Worm (Caenorhabditis elegans) whole organism, L1 larva: ENCODE data around the gene F35E8.6.

Source experiments
- C04F5.9 ChIP-seq: sonication (generic microtip); optimal IDR thresholded peaks from 2 replicates; lab custom pipeline; 2016; ENCODE audit warnings: missing genetic modification characterization, missing compliant biosample characterization
- C16A3.4 ChIP-seq: fragments of 150-350 bp; optimal IDR thresholded peaks from 2 replicates; lab custom pipeline; 2014; ENCODE audit warnings: missing biosample characterization, missing genetic modification characterization
- F16B12.6 ChIP-seq: fragments of 150-350 bp; optimal IDR thresholded peaks from 2 replicates; lab custom pipeline; 2014; ENCODE audit warnings: missing biosample characterization, missing genetic modification characterization
- Y116A8C.19 ChIP-seq: sonication (generic microtip); optimal IDR thresholded peaks from 2 replicates; lab custom pipeline; 2016; ENCODE audit warnings: missing compliant biosample characterization, missing genetic modification characterization, borderline replicate concordance
- aha-1 ChIP-seq: fragments of 150-350 bp; optimal IDR thresholded peaks from 2 replicates; lab custom pipeline; 2014; ENCODE audit warnings: missing biosample characterization, missing genetic modification characterization
- aly-2 ChIP-seq: fragments of 150-350 bp; optimal IDR thresholded peaks from 2 replicates; lab custom pipeline; 2014; ENCODE audit warnings: missing biosample characterization, missing genetic modification characterization
- ama-1 ChIP-seq: fragments of 150-350 bp; optimal IDR thresholded peaks from 2 replicates; lab custom pipeline; 2014
- blmp-1 ChIP-seq: fragments of 150-350 bp; optimal IDR thresholded peaks from 2 replicates; lab custom pipeline; 2014; ENCODE audit warnings: missing biosample characterization, missing genetic modification characterization
- ceh-63 ChIP-seq: fragments of 200-800 bp; sonication (Bioruptor generic); optimal IDR thresholded peaks from 2 replicates; lab custom pipeline; 2018; ENCODE audit warnings: mild to moderate bottlenecking, missing genetic modification characterization, missing compliant biosample characterization
- ceh-8 ChIP-seq: fragments of 200-800 bp; sonication (Bioruptor generic); optimal IDR thresholded peaks from 2 replicates; lab custom pipeline; 2018; ENCODE audit warnings: mild to moderate bottlenecking, missing genetic modification characterization, moderate library complexity, missing compliant biosample characterization
- ceh-88 ChIP-seq: fragments of 200-800 bp; sonication (Bioruptor generic); IDR thresholded peaks from 2 replicates; pipeline ENCODE4 v1.3.6; 2022; ENCODE audit warnings: missing genetic modification characterization, missing compliant biosample characterization
- ces-1 ChIP-seq: fragments of 150-350 bp; optimal IDR thresholded peaks from 2 replicates; lab custom pipeline; 2014; ENCODE audit warnings: missing biosample characterization, missing genetic modification reagents, missing genetic modification characterization
- dpl-1 ChIP-seq, 3 experiments: fragments of 150-350 bp in 2 of 3; sonication (generic microtip) in 1 of 3; optimal IDR thresholded peaks; 2 replicates each; lab custom pipeline; 2014 to 2017; ENCODE audit warnings: missing biosample characterization in 3 of 3, missing genetic modification characterization in 3 of 3, missing genetic modification reagents in 3 of 3
- egl-13 ChIP-seq: sonication (generic microtip); optimal IDR thresholded peaks from 2 replicates; lab custom pipeline; 2016; ENCODE audit warnings: missing genotype, missing genetic modification reagents, missing genetic modification characterization, missing compliant biosample characterization
- elt-2 ChIP-seq: sonication (generic microtip); optimal IDR thresholded peaks from 2 replicates; lab custom pipeline; 2016; ENCODE audit warnings: missing genetic modification characterization, mild to moderate bottlenecking, inconsistent platforms, missing compliant biosample characterization, missing genetic modification reagents
- elt-3 ChIP-seq, 6 experiments: fragments of 150-350 bp in 1 of 6; sonication (generic microtip); optimal IDR thresholded peaks; 2 replicates each; lab custom pipeline; 2017 to 2018; ENCODE audit warnings: missing biosample characterization in 6 of 6, missing genetic modification characterization in 6 of 6, inconsistent platforms in 1 of 6
- fkh-8 ChIP-seq: sonication (generic microtip); optimal IDR thresholded peaks from 2 replicates; lab custom pipeline; 2016; ENCODE audit warnings: mild to moderate bottlenecking, missing genetic modification characterization, missing compliant biosample characterization
- grh-1 ChIP-seq: fragments of 200-800 bp; sonication (Bioruptor generic); IDR thresholded peaks from 2 replicates; pipeline ENCODE4 v1.3.6; 2022; ENCODE audit warnings: missing genetic modification reagents, missing genetic modification characterization, missing compliant biosample characterization
- hlh-17 ChIP-seq: fragments of 200-800 bp; sonication (Bioruptor generic); optimal IDR thresholded peaks from 2 replicates; lab custom pipeline; 2018; ENCODE audit warnings: missing genetic modification characterization, mild to moderate bottlenecking, missing compliant biosample characterization, moderate library complexity, borderline replicate concordance
- irx-1 ChIP-seq: sonication (generic microtip); optimal IDR thresholded peaks from 2 replicates; lab custom pipeline; 2016; ENCODE audit warnings: missing genetic modification characterization, missing compliant biosample characterization
- isw-1 ChIP-seq: fragments of 200-800 bp; sonication (Bioruptor generic); IDR thresholded peaks from 2 replicates; pipeline ENCODE4 v1.3.6; 2022; ENCODE audit warnings: missing genetic modification characterization, missing compliant biosample characterization
- lin-14 ChIP-seq: fragments of 200-800 bp; sonication (Bioruptor generic); optimal IDR thresholded peaks from 2 replicates; lab custom pipeline; 2018; ENCODE audit warnings: mild to moderate bottlenecking, missing genetic modification characterization, moderate library complexity, missing compliant biosample characterization
- lin-15B ChIP-seq: fragments of 150-350 bp; sonication (generic microtip); optimal IDR thresholded peaks from 3 replicates; lab custom pipeline; 2014; ENCODE audit warnings: missing biosample characterization, missing genetic modification characterization
- lin-35 ChIP-seq, 2 experiments: fragments of 150-350 bp; optimal IDR thresholded peaks; 2 replicates each; lab custom pipeline; 2014; ENCODE audit warnings: missing biosample characterization in 2 of 2, missing genetic modification characterization in 2 of 2, missing genetic modification reagents in 2 of 2
- lin-39 ChIP-seq: fragments of 150-350 bp; optimal IDR thresholded peaks from 2 replicates; lab custom pipeline; 2014; ENCODE audit warnings: missing biosample characterization, missing genetic modification reagents, missing genetic modification characterization
- nhr-11 ChIP-seq: fragments of 150-350 bp; optimal IDR thresholded peaks from 2 replicates; lab custom pipeline; 2014; ENCODE audit warnings: missing biosample characterization, missing genetic modification characterization
- nhr-12 ChIP-seq: sonication (generic microtip); optimal IDR thresholded peaks from 2 replicates; lab custom pipeline; 2017; ENCODE audit warnings: missing biosample characterization, missing genetic modification characterization
- nhr-71 ChIP-seq: sonication (generic microtip); optimal IDR thresholded peaks from 2 replicates; lab custom pipeline; 2016; ENCODE audit warnings: mild to moderate bottlenecking, missing genetic modification characterization, moderate library complexity, missing compliant biosample characterization
- nhr-85 ChIP-seq: sonication (generic microtip); peaks from one replicate; lab custom pipeline; 2016; ENCODE audit warnings: missing genetic modification characterization, inconsistent platforms, missing compliant biosample characterization
- skn-1 ChIP-seq: fragments of 150-350 bp; optimal IDR thresholded peaks from 2 replicates; lab custom pipeline; 2014; ENCODE audit warnings: missing biosample characterization, missing genetic modification characterization
- snpc-4 ChIP-seq: fragments of 150-350 bp; optimal IDR thresholded peaks from 2 replicates; lab custom pipeline; 2014; ENCODE audit warnings: missing biosample characterization, missing genetic modification characterization
- snu-23 ChIP-seq: sonication (generic microtip); optimal IDR thresholded peaks from 2 replicates; lab custom pipeline; 2016; ENCODE audit warnings: missing genetic modification characterization, missing compliant biosample characterization
- sox-4 ChIP-seq: sonication (generic microtip); optimal IDR thresholded peaks from 2 replicates; lab custom pipeline; 2016; ENCODE audit warnings: missing genetic modification characterization, missing compliant biosample characterization
- sptf-1 ChIP-seq: fragments of 150-350 bp; optimal IDR thresholded peaks from 2 replicates; lab custom pipeline; 2014; ENCODE audit warnings: missing biosample characterization, missing genetic modification characterization
- sup-37 ChIP-seq: fragments of 200-800 bp; sonication (Bioruptor generic); optimal IDR thresholded peaks from 2 replicates; lab custom pipeline; 2018; ENCODE audit warnings: mild to moderate bottlenecking, missing genetic modification characterization, missing compliant biosample characterization
- tbx-2 ChIP-seq: sonication (generic microtip); optimal IDR thresholded peaks from 2 replicates; lab custom pipeline; 2016; ENCODE audit warnings: missing genetic modification characterization, missing compliant biosample characterization
- tlp-1 ChIP-seq: fragments of 150-350 bp; optimal IDR thresholded peaks from 2 replicates; lab custom pipeline; 2014; ENCODE audit warnings: missing biosample characterization, missing genetic modification characterization
- unc-130 ChIP-seq: fragments of 150-350 bp; optimal IDR thresholded peaks from 2 replicates; lab custom pipeline; 2017; ENCODE audit warnings: missing biosample characterization, missing genetic modification characterization, inconsistent platforms
- unc-30 ChIP-seq: sonication (generic microtip); optimal IDR thresholded peaks from 2 replicates; lab custom pipeline; 2017; ENCODE audit warnings: missing biosample characterization, missing genetic modification characterization
- unc-86 ChIP-seq: sonication (generic microtip); optimal IDR thresholded peaks from 2 replicates; lab custom pipeline; 2016; ENCODE audit warnings: missing genetic modification characterization, missing compliant biosample characterization
- unc-98 ChIP-seq: fragments of 200-800 bp; sonication (Bioruptor generic); IDR thresholded peaks from 2 replicates; pipeline ENCODE4 v1.3.6; 2022; ENCODE audit warnings: missing genetic modification characterization, missing compliant biosample characterization
- zag-1 ChIP-seq: fragments of 150-350 bp; optimal IDR thresholded peaks from 2 replicates; lab custom pipeline; 2014; ENCODE audit warnings: missing biosample characterization, missing genetic modification characterization
- ztf-4 ChIP-seq: fragments of 150-350 bp; optimal IDR thresholded peaks from 2 replicates; lab custom pipeline; 2014; ENCODE audit warnings: missing biosample characterization, missing genetic modification characterization

Gene F35E8.6

DNA sequence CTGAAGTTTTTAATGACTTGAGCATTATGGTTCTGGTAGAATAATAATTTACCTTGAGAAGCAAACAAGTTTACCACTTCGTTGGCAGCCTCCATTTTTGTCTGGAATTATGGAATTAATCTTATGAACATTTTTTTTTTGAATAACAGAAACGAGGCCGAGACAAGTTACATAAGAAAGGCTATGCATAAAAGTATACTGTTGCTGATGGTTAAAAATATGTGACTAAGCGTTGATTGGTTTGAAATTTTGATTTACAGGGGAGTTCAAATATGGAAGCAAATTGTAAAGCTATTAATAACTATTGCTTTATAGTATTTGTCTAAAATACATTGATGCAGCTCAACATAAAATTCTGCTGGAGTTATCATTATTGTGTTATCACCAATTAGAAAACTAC is 23.2 kb upstream of the F35E8.6 start, which contains the start of gene cgt-1:
TSS of gene cgt-1 (minus strand) at position 101 of the 400 bp plus-strand sequence.
- no peak for TF ChIP-seq unc-86 (tag; lab: Kevin White, UChicago)
- no peak for TF ChIP-seq fkh-8
- peak; percentile 24 for TF ChIP-seq elt-2 (tag; lab: Kevin White, UChicago)
- TF ChIP-seq ces-1, result no peak

DNA sequence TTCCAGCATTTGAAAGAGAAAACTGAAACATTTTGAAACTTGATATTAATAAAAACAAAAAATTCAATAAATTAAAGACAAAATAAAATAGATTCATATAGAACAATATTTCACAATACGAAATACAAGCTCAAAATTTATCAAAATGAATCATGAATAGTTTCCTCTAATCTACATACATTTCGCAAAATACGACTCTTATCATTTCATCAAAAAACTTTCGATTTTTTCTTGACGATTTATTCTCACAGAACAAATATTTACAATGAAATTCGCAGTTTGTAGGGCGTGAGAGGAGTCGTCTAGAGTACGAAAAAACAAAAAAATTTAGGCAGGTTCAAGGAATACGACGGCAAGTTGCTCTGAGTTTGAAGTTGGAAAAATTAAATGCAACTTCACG is 21.8 kb upstream of the F35E8.6 start:
- no peak for TF ChIP-seq grh-1
- TF ChIP-seq elt-2 (tag; lab: Kevin White, UChicago), result peak; percentile 57
- TF ChIP-seq, all 84 proteins: peak for 1

DNA sequence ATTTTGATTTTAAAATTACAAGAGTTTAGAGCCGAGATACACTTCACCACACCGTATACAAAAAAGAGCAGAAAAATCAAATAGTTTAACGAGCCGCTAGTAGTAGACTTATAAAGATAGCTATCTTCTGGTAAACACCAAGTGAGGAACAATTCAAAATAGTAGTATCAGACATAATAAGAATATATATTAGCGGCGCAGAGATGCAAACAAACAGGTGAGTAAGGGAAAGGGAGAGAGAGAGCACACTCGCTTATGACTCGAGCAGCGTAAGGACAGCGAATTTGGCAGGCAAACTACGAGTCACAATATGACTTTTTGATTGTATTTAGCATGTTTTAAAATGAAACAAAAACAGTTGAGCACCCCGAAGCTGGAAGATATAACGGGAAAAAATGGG is 20.7 kb upstream of the F35E8.6 start:
- TF ChIP-seq C16A3.4 (tag; lab: Kevin White, UChicago), result no peak
- TF ChIP-seq ztf-4 (tag; lab: Kevin White, UChicago), result no peak
- TF ChIP-seq ceh-63 (GFP tag; lab: Kevin White, UChicago), result no peak
- no peak for TF ChIP-seq irx-1 (tag; lab: Kevin White, UChicago)
- TF ChIP-seq Y116A8C.19 (tag; lab: Kevin White, UChicago), result no peak
- no peak for TF ChIP-seq skn-1 (tag; lab: Kevin White, UChicago)
- no peak for TF ChIP-seq dpl-1 (GFP tag; optimal IDR thresholded peaks at IDR 0.05; lab: Kevin White, UChicago)
- TF ChIP-seq ceh-88 (GFP tag; lab: Robert Waterston, UW), result no peak
- TF ChIP-seq lin-39, result no peak
- TF ChIP-seq elt-2 (tag; lab: Kevin White, UChicago), result peak; percentile 57
- TF ChIP-seq nhr-11, result no peak
- TF ChIP-seq C04F5.9 (tag; lab: Kevin White, UChicago), result no peak
- TF ChIP-seq sox-4 (tag; lab: Kevin White, UChicago), result no peak
- no peak for TF ChIP-seq grh-1
- TF ChIP-seq fkh-8, result peak; percentile 10
- no peak for TF ChIP-seq sup-37 (GFP tag; lab: Kevin White, UChicago)
- TF ChIP-seq unc-130, result no peak
- no peak for TF ChIP-seq ceh-8 (GFP tag; lab: Kevin White, UChicago)
- TF ChIP-seq lin-14, result peak; percentile 23
- no peak for TF ChIP-seq nhr-12 (tag; lab: Kevin White, UChicago)
- TF ChIP-seq isw-1 (GFP tag; lab: Robert Waterston, UW), result no peak
- no peak for TF ChIP-seq nhr-71 (tag; lab: Kevin White, UChicago)
- TF ChIP-seq ama-1 (lab: Kevin White, UChicago), result no peak
- TF ChIP-seq aha-1 (tag; lab: Kevin White, UChicago), result no peak
- no peak for TF ChIP-seq snpc-4
- no peak for TF ChIP-seq aly-2 (tag; lab: Kevin White, UChicago)
- TF ChIP-seq hlh-17 (GFP tag; lab: Kevin White, UChicago), result no peak
- TF ChIP-seq zag-1 (tag; lab: Kevin White, UChicago), result no peak
- TF ChIP-seq elt-3 (tag; optimal IDR thresholded peaks at IDR 0.05; lab: Kevin White, UChicago), result no peak
- TF ChIP-seq unc-98 (GFP tag; lab: Robert Waterston, UW), result no peak
- TF ChIP-seq blmp-1 (tag; lab: Kevin White, UChicago), result no peak
- peak in 1 of 2 experiments; percentile 27 for TF ChIP-seq lin-35 (GFP tag; optimal IDR thresholded peaks at IDR 0.05; lab: Kevin White, UChicago)
- no peak for TF ChIP-seq tlp-1
- TF ChIP-seq egl-13 (tag; lab: Kevin White, UChicago), result no peak
- no peak for TF ChIP-seq snu-23 (GFP tag; lab: Kevin White, UChicago)
- TF ChIP-seq nhr-85 (tag; lab: Kevin White, UChicago), result no peak

DNA sequence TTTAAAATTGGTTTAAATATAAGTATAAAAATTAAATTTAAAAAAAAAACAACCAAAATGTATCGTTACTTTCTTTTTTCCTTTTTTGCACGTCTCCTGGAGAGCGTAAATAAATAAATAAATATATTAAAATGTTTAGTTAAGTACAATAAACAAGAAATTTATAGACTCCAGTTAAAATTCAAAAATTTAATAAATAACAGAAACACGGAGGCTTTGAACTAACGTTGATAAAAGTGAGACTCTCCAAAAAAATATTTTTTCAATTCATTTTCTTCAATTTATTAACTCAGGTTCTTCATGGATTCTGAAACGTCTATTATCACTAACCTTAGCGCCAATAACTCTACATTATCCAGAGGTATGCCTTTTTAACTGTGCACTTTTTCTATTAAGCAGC is 20.2 kb upstream of the F35E8.6 start, which contains the start of gene T06C12.12:
TSS of gene T06C12.12 (plus strand) at position 301 of the 400 bp plus-strand sequence.
- TF ChIP-seq unc-86 (tag; lab: Kevin White, UChicago) (no peak), blmp-1 (tag; lab: Kevin White, UChicago) (no peak), sptf-1 (no peak), aha-1 (tag; lab: Kevin White, UChicago) (no peak), lin-15B (tag; lab: Kevin White, UChicago) (no peak), C16A3.4 (tag; lab: Kevin White, UChicago) (no peak), C04F5.9 (tag; lab: Kevin White, UChicago) (no peak), tbx-2 (tag; lab: Kevin White, UChicago) (no peak), unc-30 (no peak), F16B12.6 (no peak), dpl-1 (GFP tag; optimal IDR thresholded peaks at IDR 0.05; lab: Kevin White, UChicago) (no peak), ces-1 (no peak)
